Worm (Caenorhabditis elegans) whole organism, mixed stage, embryonic: ENCODE data around the gene fbxb-85.

Source experiments
- M03D4.4 ChIP-seq: sonication (generic microtip); optimal IDR thresholded peaks from 2 replicates; lab custom pipeline; 2017; ENCODE audit warnings: mild to moderate bottlenecking, missing genetic modification characterization, missing compliant biosample characterization
- bed-3 ChIP-seq: fragments of 200-800 bp; sonication (Bioruptor generic); optimal IDR thresholded peaks from 3 replicates; lab custom pipeline; 2018; ENCODE audit warnings: mild to moderate bottlenecking, missing genetic modification characterization, moderate library complexity, missing compliant biosample characterization
- ceh-39 ChIP-seq: fragments of 150-350 bp; optimal IDR thresholded peaks from 2 replicates; lab custom pipeline; 2014; ENCODE audit warnings: missing biosample characterization, missing genetic modification characterization
- ceh-43 ChIP-seq: fragments of 200-800 bp; sonication (Bioruptor generic); optimal IDR thresholded peaks from 2 replicates; lab custom pipeline; 2018; ENCODE audit warnings: mild to moderate bottlenecking, missing genetic modification characterization, moderate library complexity, missing compliant biosample characterization
- ceh-83 ChIP-seq: fragments of 200-800 bp; sonication (Bioruptor generic); optimal IDR thresholded peaks from 2 replicates; lab custom pipeline; 2018; ENCODE audit warnings: mild to moderate bottlenecking, missing genetic modification characterization, missing compliant biosample characterization
- ces-1 ChIP-seq: fragments of 150-350 bp; optimal IDR thresholded peaks from 2 replicates; lab custom pipeline; 2014; ENCODE audit warnings: missing biosample characterization, missing genetic modification reagents, missing genetic modification characterization
- cnd-1 ChIP-seq: fragments of 200-800 bp; sonication (Bioruptor generic); optimal IDR thresholded peaks from 2 replicates; lab custom pipeline; 2018; ENCODE audit warnings: mild to moderate bottlenecking, missing genetic modification characterization, missing compliant biosample characterization
- drap-1 ChIP-seq: fragments of 200-800 bp; sonication (Bioruptor generic); optimal IDR thresholded peaks from 3 replicates; lab custom pipeline; 2018; ENCODE audit warnings: mild to moderate bottlenecking, missing genetic modification characterization, missing compliant biosample characterization
- elt-1 ChIP-seq: sonication (generic microtip); optimal IDR thresholded peaks from 2 replicates; lab custom pipeline; 2017; ENCODE audit warnings: missing genetic modification characterization, mild to moderate bottlenecking, missing compliant biosample characterization, antibody characterized with exemption, moderate library complexity, borderline replicate concordance; ENCODE audit not compliant: insufficient read depth
- elt-3 ChIP-seq: fragments of 150-350 bp; optimal IDR thresholded peaks from 2 replicates; lab custom pipeline; 2014; ENCODE audit warnings: missing biosample characterization, missing genetic modification characterization
- hlh-1 ChIP-seq: fragments of 150-350 bp; optimal IDR thresholded peaks from 2 replicates; lab custom pipeline; 2014; ENCODE audit warnings: missing biosample characterization, missing genetic modification reagents, missing genetic modification characterization
- lin-13 ChIP-seq: fragments of 150-350 bp; optimal IDR thresholded peaks from 2 replicates; lab custom pipeline; 2014; ENCODE audit warnings: missing biosample characterization, missing genetic modification characterization
- lsy-2 ChIP-seq: fragments of 150-350 bp; optimal IDR thresholded peaks from 2 replicates; lab custom pipeline; 2014; ENCODE audit warnings: missing biosample characterization, missing genetic modification characterization
- mab-5 ChIP-seq: fragments of 150-350 bp; optimal IDR thresholded peaks from 2 replicates; lab custom pipeline; 2014; ENCODE audit warnings: missing biosample characterization, missing genetic modification characterization
- mep-1 ChIP-seq: fragments of 150-350 bp; optimal IDR thresholded peaks from 2 replicates; lab custom pipeline; 2017; ENCODE audit warnings: missing biosample characterization, missing genetic modification reagents, missing genetic modification characterization, inconsistent platforms
- mls-2 ChIP-seq: sonication (generic microtip); optimal IDR thresholded peaks from 2 replicates; lab custom pipeline; 2016; ENCODE audit warnings: mild to moderate bottlenecking, missing genetic modification characterization, moderate library complexity, missing compliant biosample characterization
- nhr-2 ChIP-seq: fragments of 150-350 bp; optimal IDR thresholded peaks from 2 replicates; lab custom pipeline; 2014; ENCODE audit warnings: missing biosample characterization, missing genetic modification characterization
- nhr-237 ChIP-seq: fragments of 150-350 bp; optimal IDR thresholded peaks from 2 replicates; lab custom pipeline; 2014; ENCODE audit warnings: missing biosample characterization, missing genetic modification characterization
- nhr-28 ChIP-seq: fragments of 150-350 bp; optimal IDR thresholded peaks from 2 replicates; lab custom pipeline; 2014; ENCODE audit warnings: missing biosample characterization, missing genetic modification characterization
- nhr-76 ChIP-seq: sonication (generic microtip); optimal IDR thresholded peaks from 2 replicates; lab custom pipeline; 2017; ENCODE audit warnings: missing biosample characterization, missing genetic modification characterization
- pha-4 ChIP-seq: fragments of 150-350 bp; optimal IDR thresholded peaks from 2 replicates; lab custom pipeline; 2018; ENCODE audit warnings: missing biosample characterization, missing genetic modification reagents, missing genetic modification characterization
- sem-2 ChIP-seq: fragments of 200-800 bp; sonication (Bioruptor generic); optimal IDR thresholded peaks from 2 replicates; lab custom pipeline; 2018; ENCODE audit warnings: mild to moderate bottlenecking, missing genetic modification characterization, missing compliant biosample characterization
- sptf-1 ChIP-seq: sonication (generic microtip); optimal IDR thresholded peaks from 2 replicates; lab custom pipeline; 2017; ENCODE audit warnings: mild to moderate bottlenecking, missing genetic modification characterization, moderate library complexity, missing compliant biosample characterization
- unc-120 ChIP-seq: sonication (generic microtip); optimal IDR thresholded peaks from 2 replicates; lab custom pipeline; 2017; ENCODE audit warnings: missing genetic modification characterization, missing compliant biosample characterization; ENCODE audit not compliant: poor library complexity, severe bottlenecking
- unc-39 ChIP-seq: fragments of 150-350 bp; optimal IDR thresholded peaks from 2 replicates; lab custom pipeline; 2014; ENCODE audit warnings: missing biosample characterization, missing genetic modification characterization
- zip-8 ChIP-seq: fragments of 150-350 bp; optimal IDR thresholded peaks from 2 replicates; lab custom pipeline; 2014; ENCODE audit warnings: missing biosample characterization, missing genetic modification characterization

Gene fbxb-85

DNA sequence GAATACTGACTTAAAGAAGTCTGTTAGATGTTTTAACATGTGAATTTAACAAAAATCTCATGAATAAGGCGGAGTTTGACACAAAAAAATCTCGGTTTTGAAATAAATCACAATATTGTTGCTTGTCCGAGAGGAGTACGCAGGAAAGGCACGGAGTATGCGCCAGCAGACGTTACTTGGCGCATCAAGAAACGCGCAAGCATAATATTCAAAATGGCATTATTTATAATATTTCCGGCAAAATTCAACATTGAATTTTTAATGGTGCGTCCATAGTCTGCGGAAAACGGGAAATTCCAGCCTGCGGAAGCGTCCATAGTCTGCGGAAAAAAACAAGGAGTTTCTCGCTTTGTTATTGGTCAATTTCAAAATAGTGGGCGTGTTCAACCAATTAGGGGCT lies 3.9 kb downstream of the fbxb-85 start, which contains the start of gene pde-12:
Gene pde-12, minus strand, starts transcription at position 148 of the 400 bp plus-strand sequence.
- TF ChIP-seq nhr-237: peak; percentile 8
- TF ChIP-seq ces-1 (GFP tag; lab: Kevin White, UChicago): peak; percentile 56
- TF ChIP-seq ceh-83: no peak
- no peak for TF ChIP-seq elt-3
- TF ChIP-seq mep-1: peak; percentile 47
- no peak for TF ChIP-seq unc-39
- TF ChIP-seq sptf-1 (tag; lab: Kevin White, UChicago): peak; percentile 40
- peak; percentile 52 for TF ChIP-seq pha-4 (tag; lab: Kevin White, UChicago)
- peak; percentile 54 for TF ChIP-seq lsy-2 (tag; lab: Kevin White, UChicago)
- peak; percentile 80 for TF ChIP-seq lin-13 (tag; lab: Kevin White, UChicago)
- TF ChIP-seq sem-2 (GFP tag; lab: Kevin White, UChicago): no peak

- no peak for TF ChIP-seq sptf-1 (tag; lab: Kevin White, UChicago)
- TF ChIP-seq cnd-1 (tag; lab: Kevin White, UChicago): no peak
- no peak for TF ChIP-seq nhr-2 (tag; lab: Kevin White, UChicago)
- TF ChIP-seq lsy-2 (tag; lab: Kevin White, UChicago): no peak
- no peak for TF ChIP-seq ceh-83
- TF ChIP-seq elt-1 (tag; lab: Kevin White, UChicago): no peak
- no peak for TF ChIP-seq ceh-39 (tag; lab: Kevin White, UChicago)
- no peak for TF ChIP-seq hlh-1 (tag; lab: Kevin White, UChicago)
- no peak for TF ChIP-seq bed-3 (GFP tag; lab: Kevin White, UChicago)
These were observed 16.1 kb downstream of the fbxb-85 start, which contains the start of gene sbsp-1 for ce11 chrIII:10832636-10833035. Gene sbsp-1 (plus strand): TSS chrIII:10832936.

ce11 chrIII:10831483-10831882 lies 17.3 kb downstream of the fbxb-85 start:
- TF ChIP-seq ceh-43 (GFP tag; lab: Kevin White, UChicago): no peak
- no peak for TF ChIP-seq mep-1
- peak; percentile 59 for TF ChIP-seq elt-1 (tag; lab: Kevin White, UChicago)
- TF ChIP-seq M03D4.4: no peak
- TF ChIP-seq zip-8 (tag; lab: Kevin White, UChicago): peak; percentile 6
- TF ChIP-seq sem-2 (GFP tag; lab: Kevin White, UChicago): no peak
- no peak for TF ChIP-seq mab-5 (tag; lab: Kevin White, UChicago)
- TF ChIP-seq, all 35 proteins: peak for 2

ce11 chrIII:10825088-10825487 lies 23.7 kb downstream of the fbxb-85 start:
- no peak for TF ChIP-seq nhr-2 (tag; lab: Kevin White, UChicago)
- no peak for TF ChIP-seq lin-13 (tag; lab: Kevin White, UChicago)
- no peak for TF ChIP-seq drap-1
- no peak for TF ChIP-seq zip-8 (tag; lab: Kevin White, UChicago)
- no peak for TF ChIP-seq elt-3
- TF ChIP-seq sem-2 (GFP tag; lab: Kevin White, UChicago): no peak
- no peak for TF ChIP-seq ces-1 (GFP tag; lab: Kevin White, UChicago)

ce11 chrIII:10824206-10824605 lies 24.6 kb downstream of the fbxb-85 start:
- TF ChIP-seq nhr-28 (tag; lab: Kevin White, UChicago): no peak
- peak; percentile 12 for TF ChIP-seq unc-120 (tag; lab: Kevin White, UChicago)
- no peak for TF ChIP-seq nhr-76
- no peak for TF ChIP-seq sptf-1 (tag; lab: Kevin White, UChicago)
- TF ChIP-seq hlh-1 (tag; lab: Kevin White, UChicago): peak; percentile 30
- TF ChIP-seq sem-2 (GFP tag; lab: Kevin White, UChicago): no peak
- no peak for TF ChIP-seq mls-2
- TF ChIP-seq, all 35 proteins: peak for 2

DNA sequence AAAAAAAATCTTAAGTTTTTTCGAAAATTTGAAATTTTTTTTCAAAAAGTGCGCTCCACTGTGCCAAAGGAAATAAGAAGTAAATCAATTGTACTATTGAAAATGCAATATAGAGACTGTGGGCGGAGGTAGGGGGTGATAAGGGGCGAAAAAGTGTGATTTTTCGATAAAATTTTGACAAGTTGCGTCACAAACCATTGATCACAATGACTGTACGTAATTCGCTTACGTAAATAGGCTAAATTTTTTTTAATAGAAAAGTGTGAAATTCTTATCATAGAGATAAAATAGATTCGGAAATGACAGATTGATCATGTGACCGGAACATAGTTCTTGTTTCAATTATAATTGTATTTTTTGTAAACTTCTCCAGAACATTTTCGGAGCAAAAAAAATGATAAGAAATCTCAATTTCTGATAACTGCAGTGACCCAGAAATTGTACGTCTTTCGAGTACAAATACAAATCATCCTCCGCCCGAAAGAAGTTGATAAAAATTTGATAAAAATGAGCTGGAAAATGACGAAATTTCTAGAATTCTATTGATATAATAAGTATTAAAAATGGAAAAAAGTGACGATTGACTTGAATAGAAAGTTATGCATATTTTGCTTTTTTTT lies 26.2 kb downstream of the fbxb-85 start:
- no peak for TF ChIP-seq mep-1
- TF ChIP-seq zip-8 (tag; lab: Kevin White, UChicago): peak; percentile 22
